Worm (Caenorhabditis elegans) whole organism, late embryonic: ENCODE measurements around the gene mdt-21.
A peak's percentile ranks its signal among the peaks of the same experiment; 100 is the strongest.

Experiments
- C38D4.7 ChIP-seq: fragments of 200-800 bp; sonication (Bioruptor generic); optimal IDR thresholded peaks from 2 replicates; lab custom pipeline; 2018; ENCODE audit warnings: mild to moderate bottlenecking, missing genetic modification characterization, moderate library complexity, missing compliant biosample characterization
- F13H6.1 ChIP-seq: sonication (generic microtip); optimal IDR thresholded peaks from 2 replicates; lab custom pipeline; 2016; ENCODE audit warnings: missing genetic modification characterization, missing compliant biosample characterization
- T23F11.4 ChIP-seq: fragments of 200-800 bp; sonication (Bioruptor generic); optimal IDR thresholded peaks from 2 replicates; lab custom pipeline; 2018; ENCODE audit warnings: mild to moderate bottlenecking, missing genetic modification characterization, missing compliant biosample characterization
- ahr-1 ChIP-seq: sonication (generic microtip); optimal IDR thresholded peaks from 2 replicates; lab custom pipeline; 2016; ENCODE audit warnings: missing genetic modification characterization, missing compliant biosample characterization
- ceh-14 ChIP-seq: sonication (generic microtip); optimal IDR thresholded peaks from 2 replicates; lab custom pipeline; 2016; ENCODE audit warnings: missing genotype, missing genetic modification characterization, missing compliant biosample characterization
- ceh-18 ChIP-seq: sonication (generic microtip); optimal IDR thresholded peaks from 2 replicates; lab custom pipeline; 2016; ENCODE audit warnings: missing genetic modification characterization, missing compliant biosample characterization
- ceh-19 ChIP-seq: fragments of 200-800 bp; sonication (Bioruptor generic); optimal IDR thresholded peaks from 2 replicates; lab custom pipeline; 2018; ENCODE audit warnings: mild to moderate bottlenecking, missing genetic modification characterization, missing compliant biosample characterization
- ceh-22 ChIP-seq: sonication (generic microtip); optimal IDR thresholded peaks from 2 replicates; lab custom pipeline; 2017; ENCODE audit warnings: missing biosample characterization, missing genetic modification characterization
- ceh-30 ChIP-seq: fragments of 150-350 bp; optimal IDR thresholded peaks from 2 replicates; lab custom pipeline; 2014; ENCODE audit warnings: missing biosample characterization, missing genetic modification characterization
- ceh-31 ChIP-seq: sonication (generic microtip); optimal IDR thresholded peaks from 2 replicates; lab custom pipeline; 2016; ENCODE audit warnings: missing genetic modification characterization, missing compliant biosample characterization
- ceh-34 ChIP-seq: sonication (generic microtip); optimal IDR thresholded peaks from 2 replicates; lab custom pipeline; 2016; ENCODE audit warnings: mild to moderate bottlenecking, missing genetic modification characterization, missing compliant biosample characterization
- ceh-45 ChIP-seq: fragments of 200-800 bp; sonication (Bioruptor generic); IDR thresholded peaks from 2 replicates; pipeline ENCODE4 v1.3.6; 2022; ENCODE audit warnings: missing genetic modification reagents, missing genetic modification characterization, missing compliant biosample characterization
- ceh-48 ChIP-seq: sonication (generic microtip); optimal IDR thresholded peaks from 2 replicates; lab custom pipeline; 2016; ENCODE audit warnings: missing genetic modification characterization, inconsistent platforms, missing compliant biosample characterization
- ceh-9 ChIP-seq: sonication (generic microtip); optimal IDR thresholded peaks from 2 replicates; lab custom pipeline; 2016; ENCODE audit warnings: mild to moderate bottlenecking, missing genetic modification characterization, inconsistent platforms, missing compliant biosample characterization
- che-1 ChIP-seq: sonication (generic microtip); optimal IDR thresholded peaks from 2 replicates; lab custom pipeline; 2016; ENCODE audit warnings: mild to moderate bottlenecking, missing genetic modification characterization, missing compliant biosample characterization
- elt-2 ChIP-seq: sonication (generic microtip); optimal IDR thresholded peaks from 2 replicates; lab custom pipeline; 2016; ENCODE audit warnings: missing genetic modification reagents, missing genetic modification characterization, missing compliant biosample characterization
- elt-4 ChIP-seq: sonication (generic microtip); optimal IDR thresholded peaks from 2 replicates; lab custom pipeline; 2016; ENCODE audit warnings: missing genetic modification characterization, missing compliant biosample characterization
- eyg-1 ChIP-seq: sonication (generic microtip); optimal IDR thresholded peaks from 2 replicates; lab custom pipeline; 2016; ENCODE audit warnings: missing genotype, missing genetic modification characterization, missing compliant biosample characterization
- fkh-6 ChIP-seq: sonication (generic microtip); optimal IDR thresholded peaks from 2 replicates; lab custom pipeline; 2016; ENCODE audit warnings: missing genetic modification characterization, missing compliant biosample characterization
- gmeb-2 ChIP-seq: sonication (generic microtip); optimal IDR thresholded peaks from 2 replicates; lab custom pipeline; 2016; ENCODE audit warnings: missing genetic modification characterization, inconsistent platforms, missing compliant biosample characterization
- hlh-15 ChIP-seq: sonication (generic microtip); optimal IDR thresholded peaks from 2 replicates; lab custom pipeline; 2016; ENCODE audit warnings: missing genetic modification characterization, missing compliant biosample characterization
- hlh-30 ChIP-seq: sonication (generic microtip); optimal IDR thresholded peaks from 2 replicates; lab custom pipeline; 2017; ENCODE audit warnings: antibody characterized with exemption, missing genetic modification characterization, missing compliant biosample characterization; ENCODE audit not compliant: insufficient read depth
- hlh-6 ChIP-seq: sonication (generic microtip); optimal IDR thresholded peaks from 2 replicates; lab custom pipeline; 2016; ENCODE audit warnings: missing genotype, missing genetic modification characterization, missing compliant biosample characterization
- hlh-8 ChIP-seq: sonication (generic microtip); optimal IDR thresholded peaks from 2 replicates; lab custom pipeline; 2016; ENCODE audit warnings: missing genotype, missing genetic modification characterization, missing compliant biosample characterization
- lim-6 ChIP-seq: sonication (generic microtip); optimal IDR thresholded peaks from 2 replicates; lab custom pipeline; 2016; ENCODE audit warnings: missing genetic modification characterization, missing compliant biosample characterization
- lin-11 ChIP-seq: fragments of 200-800 bp; sonication (Bioruptor generic); optimal IDR thresholded peaks from 2 replicates; lab custom pipeline; 2018; ENCODE audit warnings: mild to moderate bottlenecking, missing genetic modification characterization, missing compliant biosample characterization
- madf-2 ChIP-seq: sonication (generic microtip); optimal IDR thresholded peaks from 2 replicates; lab custom pipeline; 2017; ENCODE audit warnings: missing genetic modification characterization, missing compliant biosample characterization
- mec-3 ChIP-seq: sonication (generic microtip); optimal IDR thresholded peaks from 2 replicates; lab custom pipeline; 2016; ENCODE audit warnings: borderline replicate concordance, missing genetic modification characterization, missing compliant biosample characterization
- nhr-11 ChIP-seq: fragments of 150-350 bp; optimal IDR thresholded peaks from 2 replicates; lab custom pipeline; 2014; ENCODE audit warnings: missing biosample characterization, missing genetic modification characterization
- npax-4 ChIP-seq: sonication (generic microtip); optimal IDR thresholded peaks from 2 replicates; lab custom pipeline; 2016; ENCODE audit warnings: missing genetic modification characterization, missing compliant biosample characterization
- pag-3 ChIP-seq: sonication (generic microtip); optimal IDR thresholded peaks from 2 replicates; lab custom pipeline; 2016; ENCODE audit warnings: missing compliant biosample characterization, missing genetic modification characterization, borderline replicate concordance
- pax-1 ChIP-seq: fragments of 150-350 bp; optimal IDR thresholded peaks from 2 replicates; lab custom pipeline; 2014; ENCODE audit warnings: missing biosample characterization, missing genetic modification characterization
- pha-2 ChIP-seq: sonication (generic microtip); optimal IDR thresholded peaks from 2 replicates; lab custom pipeline; 2017; ENCODE audit warnings: mild to moderate bottlenecking, missing genetic modification characterization, missing compliant biosample characterization
- pqm-1 ChIP-seq: sonication (generic microtip); optimal IDR thresholded peaks from 2 replicates; lab custom pipeline; 2016; ENCODE audit warnings: missing genetic modification characterization, missing compliant biosample characterization
- pros-1 ChIP-seq: fragments of 150-350 bp; optimal IDR thresholded peaks from 2 replicates; lab custom pipeline; 2014; ENCODE audit warnings: missing biosample characterization, missing genetic modification reagents, missing genetic modification characterization
- sdc-2 ChIP-seq: sonication (generic microtip); optimal IDR thresholded peaks from 2 replicates; lab custom pipeline; 2016; ENCODE audit warnings: missing genotype, missing genetic modification characterization, missing compliant biosample characterization
- sox-2 ChIP-seq: fragments of 200-800 bp; sonication (Bioruptor generic); IDR thresholded peaks from 2 replicates; pipeline ENCODE4 v1.3.6; 2022; ENCODE audit warnings: missing genetic modification reagents, missing genetic modification characterization, missing compliant biosample characterization
- sox-4 ChIP-seq: sonication (generic microtip); optimal IDR thresholded peaks from 2 replicates; lab custom pipeline; 2017; ENCODE audit warnings: mild to moderate bottlenecking, missing genetic modification characterization, inconsistent platforms, missing compliant biosample characterization
- syd-9 ChIP-seq: sonication (generic microtip); optimal IDR thresholded peaks from 2 replicates; lab custom pipeline; 2016; ENCODE audit warnings: mild to moderate bottlenecking, missing genetic modification characterization, moderate library complexity, missing compliant biosample characterization
- tbx-7 ChIP-seq: sonication (generic microtip); optimal IDR thresholded peaks from 2 replicates; lab custom pipeline; 2016; ENCODE audit warnings: missing genotype, missing genetic modification characterization, missing compliant biosample characterization
- zip-5 ChIP-seq: sonication (generic microtip); optimal IDR thresholded peaks from 2 replicates; lab custom pipeline; 2016; ENCODE audit warnings: missing genetic modification characterization, missing compliant biosample characterization
- ztf-16 ChIP-seq: sonication (generic microtip); optimal IDR thresholded peaks from 2 replicates; lab custom pipeline; 2017; ENCODE audit warnings: missing genetic modification characterization, missing compliant biosample characterization

The mdt-21 gene

ce11 chrIII:11746718-11747117 is 30.7 kb upstream of the mdt-21 start, which contains the start of gene mrt-2 (continued):
- peak; percentile 86 for TF ChIP-seq tbx-7 (tag; lab: Kevin White, UChicago)
- TF ChIP-seq ceh-22 = no peak
- no peak for TF ChIP-seq madf-2 (tag; lab: Kevin White, UChicago)
- no peak for TF ChIP-seq hlh-6 (tag; lab: Kevin White, UChicago)
- no peak for TF ChIP-seq pha-2 (tag; lab: Kevin White, UChicago)
- no peak for TF ChIP-seq T23F11.4 (GFP tag; lab: Kevin White, UChicago)
- TF ChIP-seq ceh-48 (tag; lab: Kevin White, UChicago) = no peak
- peak; percentile 23 for TF ChIP-seq gmeb-2 (tag; lab: Kevin White, UChicago)
- TF ChIP-seq che-1 (tag; lab: Kevin White, UChicago) = no peak
- TF ChIP-seq pros-1 (tag; lab: Kevin White, UChicago) = no peak
- no peak for TF ChIP-seq lim-6 (tag; lab: Kevin White, UChicago)
- no peak for TF ChIP-seq lin-11
- no peak for TF ChIP-seq sox-4 (tag; lab: Kevin White, UChicago)
- TF ChIP-seq ceh-30 (tag; lab: Kevin White, UChicago) = no peak
- peak; percentile 96 for TF ChIP-seq ceh-31 (tag; lab: Kevin White, UChicago)
- TF ChIP-seq ztf-16 (tag; lab: Kevin White, UChicago) = peak; percentile 40
- TF ChIP-seq nhr-11 (tag; lab: Kevin White, UChicago) = no peak
- TF ChIP-seq elt-4 = no peak
- TF ChIP-seq pag-3 (tag; lab: Kevin White, UChicago) = no peak
- peak; percentile 77 for TF ChIP-seq hlh-8 (tag; lab: Kevin White, UChicago)
- TF ChIP-seq elt-2 (tag; lab: Kevin White, UChicago) = peak; percentile 55
- peak; percentile 11 for TF ChIP-seq fkh-6 (tag; lab: Kevin White, UChicago)
- TF ChIP-seq hlh-30 (tag; lab: Kevin White, UChicago) = no peak
- no peak for TF ChIP-seq ahr-1 (tag; lab: Kevin White, UChicago)
- TF ChIP-seq sox-2 (GFP tag; lab: Robert Waterston, UW) = no peak
- no peak for TF ChIP-seq ceh-19
- no peak for TF ChIP-seq syd-9 (tag; lab: Kevin White, UChicago)
- TF ChIP-seq sdc-2 (tag; lab: Kevin White, UChicago) = no peak
- TF ChIP-seq ceh-18 (tag; lab: Kevin White, UChicago) = peak; percentile 29
- TF ChIP-seq npax-4 (tag; lab: Kevin White, UChicago) = no peak
- peak; percentile 26 for TF ChIP-seq eyg-1 (tag; lab: Kevin White, UChicago)
- no peak for TF ChIP-seq ceh-9 (tag; lab: Kevin White, UChicago)

ce11 chrIII:11750232-11750631 is 27.2 kb upstream of the mdt-21 start:
- TF ChIP-seq ztf-16 (tag; lab: Kevin White, UChicago) = no peak
- TF ChIP-seq tbx-7 (tag; lab: Kevin White, UChicago) = no peak
- TF ChIP-seq ceh-45 (GFP tag; lab: Robert Waterston, UW) = no peak
- no peak for TF ChIP-seq pqm-1
- no peak for TF ChIP-seq pax-1 (tag; lab: Kevin White, UChicago)
- no peak for TF ChIP-seq elt-4
- no peak for TF ChIP-seq hlh-15 (tag; lab: Kevin White, UChicago)
- no peak for TF ChIP-seq pag-3 (tag; lab: Kevin White, UChicago)
- no peak for TF ChIP-seq npax-4 (tag; lab: Kevin White, UChicago)
- TF ChIP-seq mec-3 (tag; lab: Kevin White, UChicago) = no peak
- TF ChIP-seq lin-11 = no peak
- no peak for TF ChIP-seq ahr-1 (tag; lab: Kevin White, UChicago)
- no peak for TF ChIP-seq ceh-30 (tag; lab: Kevin White, UChicago)
- TF ChIP-seq zip-5 (tag; lab: Kevin White, UChicago) = no peak
- no peak for TF ChIP-seq ceh-34 (tag; lab: Kevin White, UChicago)
- TF ChIP-seq C38D4.7 (GFP tag; lab: Kevin White, UChicago) = no peak
- no peak for TF ChIP-seq ceh-14 (tag; lab: Kevin White, UChicago)
- no peak for TF ChIP-seq F13H6.1 (tag; lab: Kevin White, UChicago)
- no peak for TF ChIP-seq che-1 (tag; lab: Kevin White, UChicago)
